Worm (Caenorhabditis elegans) whole organism, L1 larva: ENCODE data around the gene F35E8.13.

Source experiments
- fkh-8 ChIP-seq: sonication (generic microtip); optimal IDR thresholded peaks from 2 replicates; lab custom pipeline; 2016; ENCODE audit warnings: mild to moderate bottlenecking, missing genetic modification characterization, missing compliant biosample characterization
- hlh-17 ChIP-seq: fragments of 200-800 bp; sonication (Bioruptor generic); optimal IDR thresholded peaks from 2 replicates; lab custom pipeline; 2018; ENCODE audit warnings: missing genetic modification characterization, mild to moderate bottlenecking, missing compliant biosample characterization, moderate library complexity, borderline replicate concordance
- nhr-11 ChIP-seq: fragments of 150-350 bp; optimal IDR thresholded peaks from 2 replicates; lab custom pipeline; 2014; ENCODE audit warnings: missing biosample characterization, missing genetic modification characterization
- nhr-76 ChIP-seq: sonication (generic microtip); optimal IDR thresholded peaks from 2 replicates; lab custom pipeline; 2017; ENCODE audit warnings: missing biosample characterization, missing genetic modification characterization
- unc-130 ChIP-seq: fragments of 150-350 bp; optimal IDR thresholded peaks from 2 replicates; lab custom pipeline; 2017; ENCODE audit warnings: missing biosample characterization, missing genetic modification characterization, inconsistent platforms
- unc-98 ChIP-seq: fragments of 200-800 bp; sonication (Bioruptor generic); IDR thresholded peaks from 2 replicates; pipeline ENCODE4 v1.3.6; 2022; ENCODE audit warnings: missing genetic modification characterization, missing compliant biosample characterization

ce11 chrV:15920273-15920672 is 2.8 kb upstream of the F35E8.13 start, which contains the start of gene F35E8.10:
- no peak for TF ChIP-seq nhr-76 (tag; lab: Kevin White, UChicago)
- no peak for TF ChIP-seq hlh-17 (GFP tag; lab: Kevin White, UChicago)
- no peak for TF ChIP-seq nhr-11 (tag; lab: Kevin White, UChicago)
- TF ChIP-seq unc-98 (GFP tag; lab: Robert Waterston, UW), result no peak
- TF ChIP-seq unc-130 (tag; lab: Kevin White, UChicago), result no peak
- no peak for TF ChIP-seq fkh-8 (tag; lab: Kevin White, UChicago)
